Fruit fly (Drosophila melanogaster): ENCODE results near the gene CG2528.

DNA sequence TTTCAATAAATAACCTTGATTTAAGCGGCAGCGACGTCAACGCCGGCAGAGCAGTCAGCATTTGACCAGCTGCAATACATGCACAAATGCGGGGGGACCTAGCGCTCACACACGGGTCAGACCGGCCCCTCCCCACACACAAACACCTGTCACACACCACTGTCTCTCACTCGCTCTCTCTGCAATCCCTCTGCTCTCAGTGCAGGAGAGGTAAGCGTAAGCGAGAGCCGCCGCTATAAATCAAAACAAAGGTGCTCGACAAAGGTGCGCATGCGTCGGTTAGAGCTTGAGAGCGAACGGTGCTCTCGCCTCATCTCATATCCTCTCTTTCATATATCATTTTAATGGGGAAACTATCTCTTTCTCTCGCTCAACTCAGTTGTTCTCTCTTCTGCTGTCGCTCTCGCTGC lies 26.1 kb upstream of the CG2528 start, which contains the start of gene tio:
- no peak for TF ChIP-seq CG8478 (optimal IDR thresholded peaks at IDR 0.05)
- TF ChIP-seq CTCF (optimal IDR thresholded peaks at IDR 0.05), result no peak

Data from S2 (cell line).